Worm (Caenorhabditis elegans): Measurements from ENCODE around the gene idpp-11.

The idpp-11 gene

ce11 chrX:7809352-7810196 lies 32.8 kb upstream of the idpp-11 start (continued):
- TF ChIP-seq isw-1 (GFP tag; IDR thresholded peaks at IDR 0.05): peak; percentile 20; the same call in 1 of the 2 replicates
- TF ChIP-seq lin-14 (GFP tag; optimal IDR thresholded peaks at IDR 0.05): peak; percentile 87
- TF ChIP-seq xbp-1 (tag; optimal IDR thresholded peaks at IDR 0.05): peak; percentile 57
- TF ChIP-seq tlp-1 (tag; optimal IDR thresholded peaks at IDR 0.05): no peak
- peak; percentile 21 for TF ChIP-seq lir-3 (tag; optimal IDR thresholded peaks at IDR 0.05; ENCODE audit: poor library complexity)
- TF ChIP-seq nhr-47 (tag; optimal IDR thresholded peaks at IDR 0.05): peak; percentile 60
- peak; percentile 47 to 68 for TF ChIP-seq lsy-2 (tag; optimal IDR thresholded peaks at IDR 0.05)
- peak; percentile 54 for TF ChIP-seq tbx-2 (tag; optimal IDR thresholded peaks at IDR 0.05)
- peak; percentile 60 to 64 for TF ChIP-seq lin-35 (GFP tag; optimal IDR thresholded peaks at IDR 0.05)
- peak in 2 of 3 experiments; percentile 42 to 48 for TF ChIP-seq ceh-82 (tag; optimal IDR thresholded peaks at IDR 0.05)
- peak in 1 of 2 experiments; percentile 63 for TF ChIP-seq mdl-1 (tag; optimal IDR thresholded peaks at IDR 0.05)
- peak; percentile 39; the same call in 1 of the 2 replicates for TF ChIP-seq nhr-19 (GFP tag; conservative IDR thresholded peaks at IDR 0.05)
- TF ChIP-seq ceh-63 (GFP tag; optimal IDR thresholded peaks at IDR 0.05): no peak
- TF ChIP-seq blmp-1 (tag; optimal IDR thresholded peaks at IDR 0.05): peak; percentile 88
- peak; percentile 34 for TF ChIP-seq nhr-90 (tag; optimal IDR thresholded peaks at IDR 0.05; ENCODE audit: poor library complexity)
- peak; percentile 10 for TF ChIP-seq jun-1 (tag; optimal IDR thresholded peaks at IDR 0.05)
- no peak for TF ChIP-seq dsc-1 (tag; optimal IDR thresholded peaks at IDR 0.05)
- peak; percentile 15 for TF ChIP-seq nhr-11 (tag; optimal IDR thresholded peaks at IDR 0.05)
- TF ChIP-seq dpl-1 (GFP tag; optimal IDR thresholded peaks at IDR 0.05): peak in 2 of 3 experiments; percentile 11 to 29
- no peak for TF ChIP-seq mef-2 (tag; optimal IDR thresholded peaks at IDR 0.05)
- TF ChIP-seq C16A3.4 (tag; optimal IDR thresholded peaks at IDR 0.05): peak; percentile 52
- TF ChIP-seq egl-13 (tag; optimal IDR thresholded peaks at IDR 0.05): peak; percentile 59
- TF ChIP-seq nhr-71 (tag; optimal IDR thresholded peaks at IDR 0.05): peak; percentile 69
- peak; percentile 11 for TF ChIP-seq ztf-4 (tag; optimal IDR thresholded peaks at IDR 0.05)
- TF ChIP-seq vab-15 (tag; optimal IDR thresholded peaks at IDR 0.05): peak; percentile 3
- peak; percentile 23 to 31 for TF ChIP-seq efl-1 (optimal IDR thresholded peaks at IDR 0.05)
- peak in 1 of 2 experiments; percentile 46 for TF ChIP-seq efl-1 (GFP tag; optimal IDR thresholded peaks at IDR 0.05 in 1 of 2)
- TF ChIP-seq nhr-85 (tag): peak; percentile 73
- TF ChIP-seq snu-23 (GFP tag; optimal IDR thresholded peaks at IDR 0.05): peak; percentile 77
- TF ChIP-seq egl-27 (tag; optimal IDR thresholded peaks at IDR 0.05): no peak
- TF ChIP-seq ama-1 (optimal IDR thresholded peaks at IDR 0.05): peak; percentile 33

DNA sequence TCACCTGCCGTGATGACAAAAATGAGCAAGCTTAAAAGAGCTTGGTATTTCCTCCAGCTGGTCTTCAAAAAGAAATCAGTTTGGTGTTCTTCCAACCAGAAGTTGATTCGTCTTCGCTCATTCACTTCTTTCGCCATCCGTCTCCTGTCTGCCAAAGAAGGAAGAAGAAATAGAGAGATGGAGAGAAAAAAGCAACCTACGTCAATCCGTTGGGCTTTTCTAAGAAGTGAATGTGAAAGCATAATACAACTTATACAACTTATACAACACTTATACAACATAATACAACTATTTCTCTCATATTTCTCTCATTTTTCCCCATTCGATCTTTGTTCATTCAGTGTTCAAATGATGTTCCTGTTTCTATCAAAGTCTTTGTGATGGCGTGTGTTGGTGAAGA lies 31.4 kb upstream of the idpp-11 start:
- TF ChIP-seq lin-35 (GFP tag; optimal IDR thresholded peaks at IDR 0.05) (peak in 1 of 2 experiments; percentile 2), grh-1 (GFP tag; IDR thresholded peaks at IDR 0.05) (no peak), nhr-47 (tag; optimal IDR thresholded peaks at IDR 0.05) (peak; percentile 54), elt-2 (tag; optimal IDR thresholded peaks at IDR 0.05) (no peak), lin-14 (GFP tag; optimal IDR thresholded peaks at IDR 0.05) (peak; percentile 72), ama-1 (optimal IDR thresholded peaks at IDR 0.05) (no peak), fkh-8 (tag; optimal IDR thresholded peaks at IDR 0.05) (peak; percentile 84), unc-30 (tag; optimal IDR thresholded peaks at IDR 0.05) (no peak), lir-3 (tag; optimal IDR thresholded peaks at IDR 0.05; ENCODE audit: poor library complexity) (no peak), ceh-82 (tag; optimal IDR thresholded peaks at IDR 0.05) (no peak), lsy-2 (tag; optimal IDR thresholded peaks at IDR 0.05) (peak; percentile 15 to 23), blmp-1 (tag; optimal IDR thresholded peaks at IDR 0.05) (no peak), ceh-8 (GFP tag; optimal IDR thresholded peaks at IDR 0.05) (no peak), snpc-4 (tag; optimal IDR thresholded peaks at IDR 0.05) (no peak), nhr-84 (tag; optimal IDR thresholded peaks at IDR 0.05) (no peak), ceh-88 (GFP tag; IDR thresholded peaks at IDR 0.05) (no peak), nhr-71 (tag; optimal IDR thresholded peaks at IDR 0.05) (peak; percentile 66), egl-13 (tag; optimal IDR thresholded peaks at IDR 0.05) (peak; percentile 30), ztf-4 (tag; optimal IDR thresholded peaks at IDR 0.05) (no peak), dsc-1 (tag; optimal IDR thresholded peaks at IDR 0.05) (peak; percentile 70), nhr-85 (tag) (no peak), sox-4 (tag; optimal IDR thresholded peaks at IDR 0.05) (peak; percentile 70), lin-39 (tag; optimal IDR thresholded peaks at IDR 0.05) (no peak), ztf-11 (tag; optimal IDR thresholded peaks at IDR 0.05) (no peak), lin-15B (tag; optimal IDR thresholded peaks at IDR 0.05) (no peak), swsn-7 (tag; optimal IDR thresholded peaks at IDR 0.05) (peak; percentile 41), xbp-1 (tag; optimal IDR thresholded peaks at IDR 0.05) (no peak), lin-13 (GFP tag; optimal IDR thresholded peaks at IDR 0.05) (no peak), ceh-63 (GFP tag; optimal IDR thresholded peaks at IDR 0.05) (no peak), nhr-77 (tag; optimal IDR thresholded peaks at IDR 0.05) (no peak), unc-98 (GFP tag; IDR thresholded peaks at IDR 0.05) (no peak)
